Worm (Caenorhabditis elegans) whole organism, L4/young adult: ENCODE measurements around the gene R05A10.4.

ENCODE experiments used
- W03F9.2 ChIP-seq: fragments of 150-350 bp; optimal IDR thresholded peaks from 2 replicates; lab custom pipeline; 2014; ENCODE audit warnings: missing biosample characterization, missing genetic modification characterization
- dao-5 ChIP-seq: sonication (generic microtip); optimal IDR thresholded peaks from 2 replicates; lab custom pipeline; 2016; ENCODE audit warnings: missing genotype, missing genetic modification characterization, moderate library complexity, missing compliant biosample characterization
- him-1 ChIP-seq: sonication (generic microtip); optimal IDR thresholded peaks from 2 replicates; lab custom pipeline; 2016; ENCODE audit warnings: missing genotype, missing genetic modification reagents, missing genetic modification characterization, missing compliant biosample characterization

R05A10.4 gene

ce11 chrIV:14172181-14172580 lies at the start of gene R05A10.4:
Gene R05A10.4, plus strand, starts transcription at chrIV:14172481.
- TF ChIP-seq W03F9.2 (tag; lab: Kevin White, UChicago), result no peak

- TF ChIP-seq him-1, result no peak
- TF ChIP-seq dao-5, result no peak
- no peak for TF ChIP-seq W03F9.2 (tag; lab: Kevin White, UChicago)
Measured at ce11 chrIV:14123956-14124355, 48.3 kb upstream of the R05A10.4 start, which contains the start of gene nkcc-1. Gene nkcc-1, minus strand, starts transcription at chrIV:14124056.

ce11 chrIV:14127805-14128610 lies 44.3 kb upstream of the R05A10.4 start, which contains the start of gene H12I19.115:
Gene H12I19.115, minus strand, starts transcription at chrIV:14127855.
- TF ChIP-seq W03F9.2 (tag; lab: Kevin White, UChicago) (no peak), dao-5 (no peak), him-1 (no peak)

- TF ChIP-seq him-1 (no peak), dao-5 (no peak), W03F9.2 (tag; lab: Kevin White, UChicago) (no peak)
Measured at ce11 chrIV:14129091-14129490, 43.2 kb upstream of the R05A10.4 start, which contains the start of gene srz-42. Gene srz-42, plus strand, starts transcription at chrIV:14129391.

ce11 chrIV:14131770-14132169 lies 40.5 kb upstream of the R05A10.4 start, which contains the start of gene srz-59:
Gene srz-59, plus strand, starts transcription at chrIV:14132070.
- no peak for TF ChIP-seq him-1
- TF ChIP-seq dao-5, result no peak
- no peak for TF ChIP-seq W03F9.2 (tag; lab: Kevin White, UChicago)

ce11 chrIV:14133400-14133799 lies 38.9 kb upstream of the R05A10.4 start:
- TF ChIP-seq W03F9.2 (tag; lab: Kevin White, UChicago) (no peak), him-1 (no peak), dao-5 (no peak)

- TF ChIP-seq him-1, result no peak
- TF ChIP-seq W03F9.2 (tag; lab: Kevin White, UChicago), result no peak
- no peak for TF ChIP-seq dao-5
Measured at ce11 chrIV:14137063-14137462, 35.2 kb upstream of the R05A10.4 start, which contains the start of gene srz-31. Gene srz-31, plus strand, starts transcription at chrIV:14137363.

ce11 chrIV:14143042-14143441 lies 29.2 kb upstream of the R05A10.4 start:
- TF ChIP-seq him-1 (no peak), dao-5 (no peak), W03F9.2 (tag; lab: Kevin White, UChicago) (no peak)

- no peak for TF ChIP-seq dao-5
- TF ChIP-seq W03F9.2 (tag; lab: Kevin White, UChicago), result no peak
- TF ChIP-seq him-1, result no peak
Measured at ce11 chrIV:14145594-14145993, 26.7 kb upstream of the R05A10.4 start, which contains the start of gene oac-37. Gene oac-37, plus strand, starts transcription at chrIV:14145894.

- no peak for TF ChIP-seq him-1
Measured at ce11 chrIV:14153261-14153660, 19.0 kb upstream of the R05A10.4 start, which contains the start of gene oac-38. Gene oac-38, minus strand, starts transcription at chrIV:14153361.

- TF ChIP-seq W03F9.2 (tag; lab: Kevin White, UChicago) (no peak), dao-5 (no peak), him-1 (no peak)
Measured at ce11 chrIV:14158086-14158485, 14.2 kb upstream of the R05A10.4 start, which contains the start of gene R05A10.8. Gene R05A10.8, minus strand, starts transcription at chrIV:14158186.

ce11 chrIV:14162772-14163171 lies 9.5 kb upstream of the R05A10.4 start, which contains the start of gene R05A10.7:
Gene R05A10.7, minus strand, starts transcription at chrIV:14162872.
- no peak for TF ChIP-seq him-1
- TF ChIP-seq W03F9.2 (tag; lab: Kevin White, UChicago), result no peak
- TF ChIP-seq dao-5, result no peak

- TF ChIP-seq W03F9.2 (tag; lab: Kevin White, UChicago), result no peak
- no peak for TF ChIP-seq him-1
- no peak for TF ChIP-seq dao-5
Measured at ce11 chrIV:14164109-14164508, 8.2 kb upstream of the R05A10.4 start.

- no peak for TF ChIP-seq W03F9.2 (tag; lab: Kevin White, UChicago)
- TF ChIP-seq him-1, result no peak
- no peak for TF ChIP-seq dao-5
Measured at ce11 chrIV:14165476-14165875, 6.8 kb upstream of the R05A10.4 start, which contains the start of gene R05A10.6. Gene R05A10.6, plus strand, starts transcription at chrIV:14165776.

ce11 chrIV:14176373-14176772 lies 4.1 kb downstream of the R05A10.4 start, which contains the start of gene R05A10.3:
Gene R05A10.3, minus strand, starts transcription at chrIV:14176473.
- TF ChIP-seq him-1, result no peak
- no peak for TF ChIP-seq dao-5
- TF ChIP-seq W03F9.2 (tag; lab: Kevin White, UChicago), result no peak
